Fruit fly (Drosophila melanogaster) whole organism, wandering third instar larva: ENCODE data around the gene CG6006.

ENCODE experiments used
- Abd-B ChIP-seq: fragments of >200 bp; optimal IDR thresholded peaks from 2 replicates; lab custom pipeline; 2017; ENCODE audit warnings: missing biosample characterization, missing genetic modification characterization
- CG32264 ChIP-seq: fragments of 200-800 bp; sonication (Bioruptor generic); optimal IDR thresholded peaks from 2 replicates; lab custom pipeline; 2016; ENCODE audit warnings: missing biosample characterization, missing genetic modification characterization
- CG9705 ChIP-seq: fragments of 200-800 bp; sonication (Bioruptor generic); optimal IDR thresholded peaks from 2 replicates; lab custom pipeline; 2018; ENCODE audit warnings: missing biosample characterization, mild to moderate bottlenecking, missing genetic modification characterization
- CrebA ChIP-seq: fragments of 200-800 bp; sonication (Bioruptor generic); optimal IDR thresholded peaks from 2 replicates; lab custom pipeline; 2016; ENCODE audit warnings: missing biosample characterization, mild to moderate bottlenecking, missing genetic modification characterization, borderline replicate concordance
- Dfd ChIP-seq: fragments of >200 bp; optimal IDR thresholded peaks from 2 replicates; lab custom pipeline; 2017; ENCODE audit warnings: missing biosample characterization, missing genetic modification characterization
- Dif ChIP-seq: fragments of 200-275, 200-300 bp; sonication (Bioruptor generic); optimal IDR thresholded peaks from 2 replicates; lab custom pipeline; 2018; ENCODE audit warnings: missing biosample characterization, missing genetic modification characterization; ENCODE audit not compliant: partially characterized antibody
- GATAd ChIP-seq: sonication (Bioruptor generic); optimal IDR thresholded peaks from 2 replicates; lab custom pipeline; 2016; ENCODE audit warnings: missing biosample characterization, missing genetic modification characterization
- HLH106 ChIP-seq: fragments of 200-800 bp; optimal IDR thresholded peaks from 3 replicates; lab custom pipeline; 2019; ENCODE audit warnings: missing biosample characterization, mild to moderate bottlenecking, missing genetic modification characterization, moderate library complexity
- Hnf4 ChIP-seq: fragments of 200-800 bp; sonication (Bioruptor generic); optimal IDR thresholded peaks from 2 replicates; lab custom pipeline; 2016; ENCODE audit warnings: missing biosample characterization, mild to moderate bottlenecking, missing genetic modification characterization
- Hr78 ChIP-seq: fragments of >200 bp; optimal IDR thresholded peaks from 2 replicates; lab custom pipeline; 2017; ENCODE audit warnings: missing biosample characterization, missing genetic modification characterization
- Hr83 ChIP-seq: fragments of 200-300 bp; sonication (Bioruptor generic); optimal IDR thresholded peaks from 2 replicates; lab custom pipeline; 2016; ENCODE audit warnings: missing biosample characterization, mild to moderate bottlenecking, missing genetic modification characterization, moderate library complexity; ENCODE audit not compliant: poor library complexity, severe bottlenecking
- Jra ChIP-seq: sonication (Bioruptor generic); optimal IDR thresholded peaks from 2 replicates; lab custom pipeline; 2016; ENCODE audit warnings: missing biosample characterization, missing genetic modification characterization
- Mio ChIP-seq: sonication (Bioruptor generic); optimal IDR thresholded peaks from 2 replicates; lab custom pipeline; 2016; ENCODE audit warnings: missing biosample characterization, missing genetic modification characterization
- Myc ChIP-seq: fragments of >200 bp; optimal IDR thresholded peaks from 2 replicates; lab custom pipeline; 2017
- N ChIP-seq: fragments of >200 bp; optimal IDR thresholded peaks from 2 replicates; lab custom pipeline; 2018; ENCODE audit warnings: missing biosample characterization, missing external identifiers, missing genetic modification characterization
- OdsH ChIP-seq: fragments of 200-800 bp; sonication (Bioruptor generic); optimal IDR thresholded peaks from 2 replicates; lab custom pipeline; 2016; ENCODE audit warnings: missing biosample characterization, mild to moderate bottlenecking, missing genetic modification characterization
- Rel ChIP-seq, 2 experiments: fragments of 200-800 bp; sonication (Bioruptor generic) in 1 of 2; optimal IDR thresholded peaks; 2 replicates in 1 of 2; 3 replicates in 1 of 2; lab custom pipeline; 2016 to 2019; ENCODE audit warnings: mild to moderate bottlenecking in 2 of 2, missing biosample characterization in 2 of 2, missing genetic modification characterization in 2 of 2, moderate library complexity in 1 of 2
- Sp1 ChIP-seq: fragments of 200-800 bp; sonication (Bioruptor generic); optimal IDR thresholded peaks from 3 replicates; lab custom pipeline; 2019; ENCODE audit warnings: missing biosample characterization, mild to moderate bottlenecking, missing genetic modification characterization, moderate library complexity
- Vsx2 ChIP-seq: fragments of 200-300, 225-300 bp; sonication (Bioruptor generic); optimal IDR thresholded peaks from 2 replicates; lab custom pipeline; 2018; ENCODE audit warnings: missing biosample characterization, missing genetic modification characterization; ENCODE audit not compliant: partially characterized antibody
- br ChIP-seq: fragments of 200-800 bp; sonication (Bioruptor generic); optimal IDR thresholded peaks from 2 replicates; lab custom pipeline; 2016; ENCODE audit warnings: missing biosample characterization, missing genetic modification characterization
- brk ChIP-seq: fragments of 200-800 bp; sonication (Bioruptor generic); optimal IDR thresholded peaks from 2 replicates; lab custom pipeline; 2016; ENCODE audit warnings: missing biosample characterization, mild to moderate bottlenecking, missing genetic modification characterization
- dl ChIP-seq, 2 experiments: fragments of 175-275, 200-275 bp in 1 of 2; fragments of 200-275 bp in 1 of 2; sonication (Bioruptor generic); optimal IDR thresholded peaks; lab custom pipeline; 2018; ENCODE audit warnings: mild to moderate bottlenecking in 2 of 2, missing biosample characterization in 2 of 2, missing genetic modification characterization in 2 of 2, moderate library complexity in 2 of 2; ENCODE audit not compliant: partially characterized antibody in 2 of 2, insufficient read depth in 1 of 2
- dmrt93B ChIP-seq: fragments of 200-800 bp; sonication (Bioruptor generic); optimal IDR thresholded peaks from 2 replicates; lab custom pipeline; 2018; ENCODE audit warnings: missing biosample characterization, mild to moderate bottlenecking, missing genetic modification characterization
- dsf ChIP-seq: sonication (Bioruptor generic); optimal IDR thresholded peaks from 2 replicates; lab custom pipeline; 2016; ENCODE audit warnings: missing biosample characterization, missing genetic modification characterization, borderline replicate concordance
- ey ChIP-seq: fragments of 200-800 bp; sonication (Bioruptor generic); optimal IDR thresholded peaks from 2 replicates; lab custom pipeline; 2016; ENCODE audit warnings: missing biosample characterization, missing genetic modification characterization
- foxo ChIP-seq, 2 experiments: fragments of 200-800 bp; sonication (Bioruptor generic); optimal IDR thresholded peaks; 2 replicates in 1 of 2; 3 replicates in 1 of 2; lab custom pipeline; 2016 to 2017; ENCODE audit warnings: missing biosample characterization in 2 of 2, missing genetic modification characterization in 2 of 2
- fru ChIP-seq: fragments of 200-800 bp; sonication (Bioruptor generic); optimal IDR thresholded peaks from 3 replicates; lab custom pipeline; 2016; ENCODE audit warnings: missing biosample characterization, mild to moderate bottlenecking, missing genetic modification characterization
- h ChIP-seq: fragments of 200-800 bp; sonication (Bioruptor generic); optimal IDR thresholded peaks from 3 replicates; lab custom pipeline; 2016; ENCODE audit warnings: missing biosample characterization, mild to moderate bottlenecking, missing genetic modification characterization
- jim ChIP-seq: fragments of 175-275, 200-325 bp; sonication (Bioruptor generic); optimal IDR thresholded peaks from 2 replicates; lab custom pipeline; 2016; ENCODE audit warnings: missing biosample characterization, mild to moderate bottlenecking, missing genetic modification characterization
- lola ChIP-seq: fragments of >200 bp; optimal IDR thresholded peaks from 2 replicates; lab custom pipeline; 2017; ENCODE audit warnings: missing biosample characterization, missing genetic modification characterization
- pan ChIP-seq: fragments of >200 bp; optimal IDR thresholded peaks from 2 replicates; lab custom pipeline; 2017
- psq ChIP-seq: fragments of 200-800 bp; sonication (Bioruptor generic); optimal IDR thresholded peaks from 3 replicates; lab custom pipeline; 2017; ENCODE audit warnings: missing biosample characterization, mild to moderate bottlenecking, missing genetic modification characterization, moderate library complexity
- rgr ChIP-seq: fragments of 200-800 bp; sonication (Bioruptor generic); optimal IDR thresholded peaks from 3 replicates; lab custom pipeline; 2016; ENCODE audit warnings: missing biosample characterization, mild to moderate bottlenecking, missing genetic modification characterization
- sage ChIP-seq: fragments of 200-800 bp; sonication (Bioruptor generic); optimal IDR thresholded peaks from 2 replicates; lab custom pipeline; 2016; ENCODE audit warnings: missing biosample characterization, mild to moderate bottlenecking, missing genetic modification characterization
- sv ChIP-seq: fragments of 200-800 bp; sonication (Bioruptor generic); optimal IDR thresholded peaks from 3 replicates; lab custom pipeline; 2016; ENCODE audit warnings: missing biosample characterization, missing genetic modification characterization
- tai ChIP-seq: sonication (Bioruptor generic); optimal IDR thresholded peaks from 2 replicates; lab custom pipeline; 2016; ENCODE audit warnings: missing biosample characterization, missing genetic modification characterization
- usp ChIP-seq: fragments of >200 bp; optimal IDR thresholded peaks from 2 replicates; lab custom pipeline; 2017; ENCODE audit warnings: missing biosample characterization, missing genetic modification characterization
- woc ChIP-seq: sonication (Bioruptor generic); optimal IDR thresholded peaks from 2 replicates; lab custom pipeline; 2016; ENCODE audit warnings: missing biosample characterization, mild to moderate bottlenecking, missing genetic modification characterization

CG6006 gene

DNA sequence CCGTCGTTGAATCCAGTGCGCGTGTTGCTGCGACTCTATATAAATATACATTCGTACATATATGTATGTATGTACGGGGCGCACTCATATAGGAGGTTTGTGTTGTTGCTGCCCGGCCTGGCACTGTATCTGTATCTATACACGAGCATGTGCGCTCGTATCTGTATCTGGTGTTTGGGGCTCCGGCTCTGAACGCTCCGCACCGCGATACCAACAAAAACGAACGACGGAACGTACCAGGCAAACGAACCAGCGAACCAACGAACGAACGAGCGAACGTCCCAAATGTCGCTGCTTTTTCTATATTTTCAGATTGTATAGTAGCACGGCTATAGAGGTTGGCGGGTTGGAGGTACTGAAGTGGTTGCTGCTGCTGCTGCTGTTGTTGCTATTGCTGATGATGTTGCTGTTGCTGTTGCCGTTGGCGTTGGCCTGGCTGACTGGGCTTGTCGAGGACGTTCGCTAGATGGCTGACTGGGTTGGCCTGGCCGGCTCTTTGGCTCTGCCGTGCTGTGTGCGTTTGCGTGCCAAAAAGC is 52.4 kb downstream of the CG6006 start (continued):
- TF ChIP-seq Sp1 (GFP tag; lab: Kevin White, UChicago) (peak; percentile 41), dl (GFP tag; optimal IDR thresholded peaks at IDR 0.05; lab: Kevin White, UChicago; ENCODE audit: insufficient read depth in 1 of 2, partially characterized antibody in 2 of 2) (peak in 1 of 2 experiments; percentile 13), HLH106 (tag; lab: Kevin White, UChicago) (peak; percentile 0), dmrt93B (GFP tag; lab: Kevin White, UChicago) (peak; percentile 35), pan (lab: Kevin White, UChicago) (no peak), Mio (GFP tag; lab: Kevin White, UChicago) (no peak)

DNA sequence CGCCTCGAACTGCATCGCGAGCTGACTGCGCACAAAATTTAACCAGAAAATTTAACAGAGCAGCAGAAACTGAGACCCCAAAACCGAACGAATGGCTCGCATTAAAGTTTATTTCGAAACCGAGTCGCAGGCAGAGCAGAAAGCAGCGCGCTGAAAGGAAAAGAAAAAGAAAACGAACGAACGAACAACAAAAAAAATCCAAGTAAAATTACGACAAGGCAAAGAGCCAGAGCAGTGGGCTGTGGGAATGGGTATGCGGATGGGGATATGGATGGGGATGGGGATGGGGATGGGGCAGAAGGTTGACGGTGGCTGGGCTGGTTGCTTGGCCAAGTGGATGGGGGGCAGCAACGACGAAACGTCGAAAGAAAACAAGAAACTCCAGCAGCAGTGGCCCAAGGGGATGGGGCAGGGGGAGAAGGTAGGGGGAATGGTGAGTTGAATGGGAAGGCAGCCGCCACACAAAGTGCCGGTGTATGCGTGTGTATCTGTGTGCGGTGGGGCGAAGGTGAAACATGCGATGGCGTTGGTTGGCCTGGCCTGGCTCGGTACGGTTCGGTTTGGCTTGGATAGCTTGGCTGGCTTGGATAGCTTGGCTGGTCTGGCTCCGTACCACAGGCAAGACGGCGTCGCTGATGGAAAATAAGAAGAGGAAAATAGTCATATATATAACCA is 53.5 kb downstream of the CG6006 start:
- TF ChIP-seq pan (lab: Kevin White, UChicago) (no peak), Abd-B (no peak), psq (peak; percentile 90), dmrt93B (GFP tag; lab: Kevin White, UChicago) (peak; percentile 14), br (GFP tag; lab: Kevin White, UChicago) (peak; percentile 53), Jra (GFP tag; lab: Kevin White, UChicago) (no peak), Dfd (GFP tag; lab: Kevin White, UChicago) (no peak), rgr (GFP tag; lab: Kevin White, UChicago) (peak; percentile 34), Dif (peak; percentile 55), Sp1 (GFP tag; lab: Kevin White, UChicago) (peak; percentile 78), Hr78 (GFP tag; lab: Kevin White, UChicago) (no peak), woc (no peak), tai (GFP tag; lab: Kevin White, UChicago) (no peak), brk (GFP tag; lab: Kevin White, UChicago) (peak; percentile 69), Hnf4 (GFP tag; lab: Kevin White, UChicago) (peak; percentile 22), foxo (GFP tag; optimal IDR thresholded peaks at IDR 0.05; lab: Kevin White, UChicago) (peak in 1 of 2 experiments; percentile 56), h (GFP tag; lab: Kevin White, UChicago) (no peak), jim (GFP tag; lab: Kevin White, UChicago) (peak; percentile 81), sage (GFP tag; lab: Kevin White, UChicago) (peak; percentile 59), Rel (GFP tag; optimal IDR thresholded peaks at IDR 0.05; lab: Kevin White, UChicago) (peak; percentile 76), Rel (tag; optimal IDR thresholded peaks at IDR 0.05; lab: Kevin White, UChicago) (peak; percentile 77), fru (GFP tag; lab: Kevin White, UChicago) (no peak), ey (GFP tag; lab: Kevin White, UChicago) (peak; percentile 2), dl (GFP tag; optimal IDR thresholded peaks at IDR 0.05; lab: Kevin White, UChicago; ENCODE audit: insufficient read depth in 1 of 2, partially characterized antibody in 2 of 2) (peak; percentile 12 to 54), OdsH (GFP tag; lab: Kevin White, UChicago) (no peak), lola (GFP tag; lab: Kevin White, UChicago) (no peak), N (no peak), CG9705 (GFP tag; lab: Kevin White, UChicago) (no peak), GATAd (no peak), CrebA (peak; percentile 94), sv (GFP tag; lab: Kevin White, UChicago) (no peak), Mio (GFP tag; lab: Kevin White, UChicago) (no peak), CG32264 (no peak), HLH106 (tag; lab: Kevin White, UChicago) (peak; percentile 36), dsf (GFP tag; lab: Kevin White, UChicago) (no peak), Hr83 (GFP tag; lab: Kevin White, UChicago) (no peak), Myc (no peak), usp (GFP tag; lab: Kevin White, UChicago) (no peak), Vsx2 (GFP tag; lab: Kevin White, UChicago) (peak; percentile 86)
